Fruit fly (Drosophila melanogaster): ENCODE measurements around the gene CG5126.

Gene CG5126

DNA sequence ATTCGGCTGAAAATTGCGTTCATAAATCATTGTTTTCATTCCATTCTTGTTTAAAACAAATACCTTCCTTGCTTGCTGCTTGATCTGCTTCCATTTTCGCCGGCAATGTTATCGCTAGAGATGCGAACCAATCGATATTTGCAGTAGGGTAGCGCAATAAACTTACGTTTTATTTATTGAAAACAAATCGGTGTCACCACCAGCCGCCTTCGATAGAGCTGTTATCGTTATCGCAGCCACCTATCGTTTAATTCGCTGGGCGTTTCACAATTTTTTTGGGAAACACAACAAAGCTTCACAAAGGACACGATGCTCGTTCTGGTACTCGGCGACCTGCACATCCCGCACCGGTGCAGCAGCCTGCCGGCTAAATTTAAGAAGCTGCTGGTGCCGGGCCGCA, 33.3 kb downstream of the CG5126 start, which contains the start of the genes Tfb4 and Vps29 (continued):
- TF ChIP-seq CG4424 (GFP tag; optimal IDR thresholded peaks at IDR 0.05) (no peak), pita (GFP tag; optimal IDR thresholded peaks at IDR 0.05) (no peak), Rx (GFP tag; IDR thresholded peaks at IDR 0.05) (no peak), Side (GFP tag; optimal IDR thresholded peaks at IDR 0.05) (peak; percentile 63), pum (GFP tag; optimal IDR thresholded peaks at IDR 0.05) (peak; percentile 42), CG7357 (GFP tag; IDR thresholded peaks at IDR 0.05) (no peak), CG5953 (GFP tag; IDR thresholded peaks at IDR 0.05) (no peak), CG2129 (GFP tag; IDR thresholded peaks at IDR 0.05; ENCODE audit: partially characterized antibody) (peak; percentile 70), ase (GFP tag; IDR thresholded peaks at IDR 0.05) (no peak), CG11560 (tag; IDR thresholded peaks at IDR 0.05) (no peak), sug (tag; optimal IDR thresholded peaks at IDR 0.05) (no peak), klu (GFP tag; IDR thresholded peaks at IDR 0.05) (no peak), ci (GFP tag; IDR thresholded peaks at IDR 0.05) (peak; percentile 87), CG34224 (GFP tag; IDR thresholded peaks at IDR 0.05; ENCODE audit: partially characterized antibody) (peak; percentile 99), Mes4 (GFP tag; optimal IDR thresholded peaks at IDR 0.05) (no peak), zfh2 (GFP tag; optimal IDR thresholded peaks at IDR 0.05) (peak; percentile 84), fd3F (GFP tag; optimal IDR thresholded peaks at IDR 0.05) (no peak), caup (GFP tag; optimal IDR thresholded peaks at IDR 0.05; ENCODE audit: severe bottlenecking) (no peak), CG34376 (GFP tag; optimal IDR thresholded peaks at IDR 0.05) (no peak), Jarid2 (GFP tag; optimal IDR thresholded peaks at IDR 0.05) (no peak), Poxn (GFP tag; IDR thresholded peaks at IDR 0.05) (no peak), gro (GFP tag; optimal IDR thresholded peaks at IDR 0.05) (peak; percentile 18), exex (tag; optimal IDR thresholded peaks at IDR 0.05) (no peak), MBD-R2 (GFP tag; IDR thresholded peaks at IDR 0.05) (peak; percentile 97), grn (GFP tag; optimal IDR thresholded peaks at IDR 0.05) (no peak), CG3407 (GFP tag; optimal IDR thresholded peaks at IDR 0.05) (no peak), CG4360 (GFP tag; IDR thresholded peaks at IDR 0.05) (no peak), CG8944 (GFP tag; optimal IDR thresholded peaks at IDR 0.05) (no peak), tll (GFP tag; optimal IDR thresholded peaks at IDR 0.05) (no peak), jumu (GFP tag; optimal IDR thresholded peaks at IDR 0.05) (peak; percentile 63), CG12659 (GFP tag; optimal IDR thresholded peaks at IDR 0.05) (peak; percentile 44), btn (GFP tag; optimal IDR thresholded peaks at IDR 0.05) (no peak), CG7372 (GFP tag; IDR thresholded peaks at IDR 0.05) (no peak; the same call in 1 of the 2 replicates), zfh1 (GFP tag; IDR thresholded peaks at IDR 0.05) (peak; percentile 65; the same call in 2 of the 3 replicates), Sry-δ (GFP tag; optimal IDR thresholded peaks at IDR 0.05) (peak; percentile 94), CG17802 (tag; optimal IDR thresholded peaks at IDR 0.05) (no peak), Bdp1 (GFP tag; optimal IDR thresholded peaks at IDR 0.05) (no peak), CG3163 (GFP tag; optimal IDR thresholded peaks at IDR 0.05) (peak; percentile 11), CG11504 (tag; optimal IDR thresholded peaks at IDR 0.05) (no peak), Lpt (GFP tag; optimal IDR thresholded peaks at IDR 0.05) (no peak), Max (GFP tag; optimal IDR thresholded peaks at IDR 0.05) (no peak), ewg (GFP tag; optimal IDR thresholded peaks at IDR 0.05) (no peak), wdn (GFP tag; IDR thresholded peaks at IDR 0.05) (no peak), CG13123 (GFP tag; optimal IDR thresholded peaks at IDR 0.05) (no peak), peb (GFP tag; IDR thresholded peaks at IDR 0.05) (no peak), CG12104 (GFP tag; optimal IDR thresholded peaks at IDR 0.05) (no peak), cad (GFP tag; optimal IDR thresholded peaks at IDR 0.05) (no peak), Spps (tag; optimal IDR thresholded peaks at IDR 0.05) (no peak), Hmx (GFP tag; optimal IDR thresholded peaks at IDR 0.05) (no peak), ssp (GFP tag; IDR thresholded peaks at IDR 0.05) (no peak), CG6683 (GFP tag; optimal IDR thresholded peaks at IDR 0.05) (no peak), Atf6 (GFP tag; IDR thresholded peaks at IDR 0.05) (peak; percentile 54; the same call in 1 of the 2 replicates), Nf-YC (tag; optimal IDR thresholded peaks at IDR 0.05) (no peak)

Measured in whole organism, embryonic.